Worm (Caenorhabditis elegans) whole organism, late embryonic: ENCODE data around the gene F31A3.5.

Experiments used
- C08G9.2 ChIP-seq: sonication (generic microtip); optimal IDR thresholded peaks from 2 replicates; lab custom pipeline; 2016; ENCODE audit warnings: mild to moderate bottlenecking, missing genetic modification characterization, moderate library complexity, missing compliant biosample characterization
- F13H6.1 ChIP-seq: sonication (generic microtip); optimal IDR thresholded peaks from 2 replicates; lab custom pipeline; 2016; ENCODE audit warnings: missing genetic modification characterization, missing compliant biosample characterization
- K02D7.2 ChIP-seq: sonication (generic microtip); optimal IDR thresholded peaks from 2 replicates; lab custom pipeline; 2017; ENCODE audit warnings: mild to moderate bottlenecking, missing genetic modification characterization, missing compliant biosample characterization
- T23F11.4 ChIP-seq: fragments of 200-800 bp; sonication (Bioruptor generic); optimal IDR thresholded peaks from 2 replicates; lab custom pipeline; 2018; ENCODE audit warnings: mild to moderate bottlenecking, missing genetic modification characterization, missing compliant biosample characterization
- Y22D7AL.16 ChIP-seq: sonication (generic microtip); optimal IDR thresholded peaks from 2 replicates; lab custom pipeline; 2016; ENCODE audit warnings: missing genetic modification characterization, missing compliant biosample characterization
- ama-1 ChIP-seq: fragments of 150-350 bp; optimal IDR thresholded peaks from 2 replicates; lab custom pipeline; 2014
- ceh-18 ChIP-seq: sonication (generic microtip); optimal IDR thresholded peaks from 2 replicates; lab custom pipeline; 2016; ENCODE audit warnings: missing genetic modification characterization, missing compliant biosample characterization
- ceh-19 ChIP-seq: fragments of 200-800 bp; sonication (Bioruptor generic); optimal IDR thresholded peaks from 2 replicates; lab custom pipeline; 2018; ENCODE audit warnings: mild to moderate bottlenecking, missing genetic modification characterization, missing compliant biosample characterization
- ceh-2 ChIP-seq: sonication (generic microtip); optimal IDR thresholded peaks from 2 replicates; lab custom pipeline; 2016; ENCODE audit warnings: missing genotype, missing genetic modification characterization, missing compliant biosample characterization
- ceh-24 ChIP-seq: sonication (generic microtip); optimal IDR thresholded peaks from 2 replicates; lab custom pipeline; 2016; ENCODE audit warnings: mild to moderate bottlenecking, missing genetic modification characterization, missing compliant biosample characterization
- ceh-30 ChIP-seq: fragments of 150-350 bp; optimal IDR thresholded peaks from 2 replicates; lab custom pipeline; 2014; ENCODE audit warnings: missing biosample characterization, missing genetic modification characterization
- ceh-45 ChIP-seq: fragments of 200-800 bp; sonication (Bioruptor generic); IDR thresholded peaks from 2 replicates; pipeline ENCODE4 v1.3.6; 2022; ENCODE audit warnings: missing genetic modification reagents, missing genetic modification characterization, missing compliant biosample characterization
- che-1 ChIP-seq: sonication (generic microtip); optimal IDR thresholded peaks from 2 replicates; lab custom pipeline; 2016; ENCODE audit warnings: mild to moderate bottlenecking, missing genetic modification characterization, missing compliant biosample characterization
- dmd-4 ChIP-seq: sonication (generic microtip); optimal IDR thresholded peaks from 2 replicates; lab custom pipeline; 2016; ENCODE audit warnings: borderline replicate concordance, missing genetic modification characterization, missing compliant biosample characterization
- dve-1 ChIP-seq: sonication (generic microtip); optimal IDR thresholded peaks from 2 replicates; lab custom pipeline; 2017; ENCODE audit warnings: antibody characterized with exemption, mild to moderate bottlenecking, missing genetic modification characterization, missing compliant biosample characterization
- elt-2 ChIP-seq: sonication (generic microtip); optimal IDR thresholded peaks from 2 replicates; lab custom pipeline; 2016; ENCODE audit warnings: missing genetic modification reagents, missing genetic modification characterization, missing compliant biosample characterization
- ets-4 ChIP-seq: sonication (generic microtip); optimal IDR thresholded peaks from 2 replicates; lab custom pipeline; 2016; ENCODE audit warnings: missing genetic modification characterization, missing compliant biosample characterization
- eyg-1 ChIP-seq: sonication (generic microtip); optimal IDR thresholded peaks from 2 replicates; lab custom pipeline; 2016; ENCODE audit warnings: missing genotype, missing genetic modification characterization, missing compliant biosample characterization
- hlh-15 ChIP-seq: sonication (generic microtip); optimal IDR thresholded peaks from 2 replicates; lab custom pipeline; 2016; ENCODE audit warnings: missing genetic modification characterization, missing compliant biosample characterization
- hlh-6 ChIP-seq: sonication (generic microtip); optimal IDR thresholded peaks from 2 replicates; lab custom pipeline; 2016; ENCODE audit warnings: missing genotype, missing genetic modification characterization, missing compliant biosample characterization
- hlh-8 ChIP-seq: sonication (generic microtip); optimal IDR thresholded peaks from 2 replicates; lab custom pipeline; 2016; ENCODE audit warnings: missing genotype, missing genetic modification characterization, missing compliant biosample characterization
- lim-6 ChIP-seq: sonication (generic microtip); optimal IDR thresholded peaks from 2 replicates; lab custom pipeline; 2016; ENCODE audit warnings: missing genetic modification characterization, missing compliant biosample characterization
- mec-3 ChIP-seq: sonication (generic microtip); optimal IDR thresholded peaks from 2 replicates; lab custom pipeline; 2016; ENCODE audit warnings: borderline replicate concordance, missing genetic modification characterization, missing compliant biosample characterization
- nhr-11 ChIP-seq: fragments of 150-350 bp; optimal IDR thresholded peaks from 2 replicates; lab custom pipeline; 2014; ENCODE audit warnings: missing biosample characterization, missing genetic modification characterization
- nhr-232 ChIP-seq: sonication (generic microtip); optimal IDR thresholded peaks from 2 replicates; lab custom pipeline; 2016; ENCODE audit warnings: missing genetic modification characterization, missing compliant biosample characterization
- odd-2 ChIP-seq: sonication (generic microtip); optimal IDR thresholded peaks from 2 replicates; lab custom pipeline; 2017; ENCODE audit warnings: antibody characterized with exemption, mild to moderate bottlenecking, missing genetic modification characterization, missing compliant biosample characterization
- pag-3 ChIP-seq: sonication (generic microtip); optimal IDR thresholded peaks from 2 replicates; lab custom pipeline; 2016; ENCODE audit warnings: missing compliant biosample characterization, missing genetic modification characterization, borderline replicate concordance
- pat-9 ChIP-seq: fragments of 200-800 bp; sonication (Bioruptor generic); optimal IDR thresholded peaks from 2 replicates; lab custom pipeline; 2018; ENCODE audit warnings: mild to moderate bottlenecking, missing genetic modification characterization, moderate library complexity, missing compliant biosample characterization
- pax-1 ChIP-seq: fragments of 150-350 bp; optimal IDR thresholded peaks from 2 replicates; lab custom pipeline; 2014; ENCODE audit warnings: missing biosample characterization, missing genetic modification characterization
- pha-4 ChIP-seq: fragments of 150-350 bp; optimal IDR thresholded peaks from 2 replicates; lab custom pipeline; 2018; ENCODE audit warnings: missing biosample characterization, missing genetic modification reagents, missing genetic modification characterization
- ref-2 ChIP-seq: sonication (generic microtip); optimal IDR thresholded peaks from 2 replicates; lab custom pipeline; 2016; ENCODE audit warnings: missing genetic modification characterization, missing compliant biosample characterization
- rnt-1 ChIP-seq: sonication (generic microtip); optimal IDR thresholded peaks from 2 replicates; lab custom pipeline; 2016; ENCODE audit warnings: missing genetic modification characterization, missing compliant biosample characterization
- sox-2 ChIP-seq: fragments of 200-800 bp; sonication (Bioruptor generic); IDR thresholded peaks from 2 replicates; pipeline ENCODE4 v1.3.6; 2022; ENCODE audit warnings: missing genetic modification reagents, missing genetic modification characterization, missing compliant biosample characterization
- tbx-2 ChIP-seq: sonication (generic microtip); optimal IDR thresholded peaks from 2 replicates; lab custom pipeline; 2016; ENCODE audit warnings: missing genetic modification characterization, missing compliant biosample characterization
- tbx-7 ChIP-seq: sonication (generic microtip); optimal IDR thresholded peaks from 2 replicates; lab custom pipeline; 2016; ENCODE audit warnings: missing genotype, missing genetic modification characterization, missing compliant biosample characterization
- ttx-3 ChIP-seq: sonication (generic microtip); optimal IDR thresholded peaks from 2 replicates; lab custom pipeline; 2016; ENCODE audit warnings: missing genetic modification reagents, missing genetic modification characterization, missing compliant biosample characterization
- unc-3 ChIP-seq, 2 experiments: fragments of 200-800 bp in 1 of 2; sonication (Bioruptor generic) in 1 of 2; sonication (generic microtip) in 1 of 2; conservative IDR thresholded peaks in 1 of 2; optimal IDR thresholded peaks in 1 of 2; 2 replicates each; pipeline versions ENCODE4 v1.3.6 to Lab custom; 2016 to 2022; ENCODE audit warnings: missing compliant biosample characterization in 2 of 2, missing genetic modification characterization in 2 of 2, missing genetic modification reagents in 1 of 2
- unc-55 ChIP-seq: sonication (generic microtip); optimal IDR thresholded peaks from 2 replicates; lab custom pipeline; 2017; ENCODE audit warnings: missing biosample characterization, missing genetic modification reagents, missing genetic modification characterization
- unc-86 ChIP-seq: sonication (generic microtip); optimal IDR thresholded peaks from 2 replicates; lab custom pipeline; 2016; ENCODE audit warnings: missing genetic modification characterization, missing compliant biosample characterization
- zip-5 ChIP-seq: sonication (generic microtip); optimal IDR thresholded peaks from 2 replicates; lab custom pipeline; 2016; ENCODE audit warnings: missing genetic modification characterization, missing compliant biosample characterization
- ztf-16 ChIP-seq: sonication (generic microtip); optimal IDR thresholded peaks from 2 replicates; lab custom pipeline; 2017; ENCODE audit warnings: missing genetic modification characterization, missing compliant biosample characterization

Gene F31A3.5

DNA sequence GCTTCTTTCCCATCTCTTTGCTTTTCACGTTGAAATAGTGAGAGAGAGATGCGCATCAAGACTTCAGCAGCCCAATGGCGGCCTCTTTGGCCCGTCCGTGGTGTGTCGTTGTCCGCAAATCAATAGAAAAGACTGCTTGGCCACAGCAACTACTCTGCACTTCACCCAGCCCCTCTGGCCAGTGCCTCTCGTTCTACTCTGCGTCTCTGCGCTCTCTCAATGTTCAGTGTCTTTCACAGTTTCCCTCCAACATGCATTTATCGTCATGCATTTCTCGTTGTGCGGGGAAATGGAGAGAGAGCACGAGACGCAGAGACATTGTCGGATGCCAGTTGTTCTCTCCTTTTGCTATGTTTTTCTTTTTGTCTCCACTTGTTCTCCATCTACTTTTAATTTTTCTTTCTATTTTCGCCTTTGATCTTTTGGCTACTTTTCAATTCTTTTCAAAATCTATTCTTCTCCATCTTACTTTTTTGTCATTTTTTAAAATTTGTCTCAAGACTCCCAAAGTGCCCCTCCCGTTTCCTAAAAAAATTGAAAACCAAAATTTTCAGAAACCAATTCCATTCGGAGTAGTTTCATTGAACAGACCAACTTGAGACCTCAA, 49.8 kb downstream of the F31A3.5 start, which contains the start of gene nhr-1 (continued):
- TF ChIP-seq ref-2 (tag; lab: Kevin White, UChicago) (peak; percentile 75), F13H6.1 (tag; lab: Kevin White, UChicago) (peak; percentile 59), pha-4 (tag; lab: Kevin White, UChicago) (no peak)

- no peak for TF ChIP-seq F13H6.1 (tag; lab: Kevin White, UChicago)
- no peak for TF ChIP-seq eyg-1 (tag; lab: Kevin White, UChicago)
- no peak for TF ChIP-seq ceh-45 (GFP tag; lab: Robert Waterston, UW)
- no peak for TF ChIP-seq zip-5 (tag; lab: Kevin White, UChicago)
- no peak for TF ChIP-seq hlh-8 (tag; lab: Kevin White, UChicago)
- TF ChIP-seq tbx-7 (tag; lab: Kevin White, UChicago), result no peak
- no peak for TF ChIP-seq dmd-4 (tag; lab: Kevin White, UChicago)
- TF ChIP-seq Y22D7AL.16, result no peak
- no peak for TF ChIP-seq unc-86 (tag; lab: Kevin White, UChicago)
- no peak for TF ChIP-seq K02D7.2 (tag; lab: Kevin White, UChicago)
- TF ChIP-seq pax-1, result no peak
- no peak for TF ChIP-seq pha-4 (tag; lab: Kevin White, UChicago)
- no peak for TF ChIP-seq ceh-18
- no peak for TF ChIP-seq ttx-3 (tag; lab: Kevin White, UChicago)
- no peak for TF ChIP-seq nhr-11 (tag; lab: Kevin White, UChicago)
- TF ChIP-seq ceh-30 (tag; lab: Kevin White, UChicago), result no peak
- no peak for TF ChIP-seq T23F11.4 (GFP tag; lab: Kevin White, UChicago)
- TF ChIP-seq hlh-15 (tag; lab: Kevin White, UChicago), result no peak
- TF ChIP-seq pat-9 (tag; lab: Kevin White, UChicago), result no peak
Observed at ce11 chrX:17510523-17510922, 52.9 kb downstream of the F31A3.5 start.

ce11 chrX:17509048-17509776, 54.2 kb downstream of the F31A3.5 start:
- TF ChIP-seq dve-1 (tag; lab: Kevin White, UChicago), result peak; percentile 62
- peak; percentile 65 for TF ChIP-seq elt-2 (tag; lab: Kevin White, UChicago)
- TF ChIP-seq che-1 (tag; lab: Kevin White, UChicago), result no peak

DNA sequence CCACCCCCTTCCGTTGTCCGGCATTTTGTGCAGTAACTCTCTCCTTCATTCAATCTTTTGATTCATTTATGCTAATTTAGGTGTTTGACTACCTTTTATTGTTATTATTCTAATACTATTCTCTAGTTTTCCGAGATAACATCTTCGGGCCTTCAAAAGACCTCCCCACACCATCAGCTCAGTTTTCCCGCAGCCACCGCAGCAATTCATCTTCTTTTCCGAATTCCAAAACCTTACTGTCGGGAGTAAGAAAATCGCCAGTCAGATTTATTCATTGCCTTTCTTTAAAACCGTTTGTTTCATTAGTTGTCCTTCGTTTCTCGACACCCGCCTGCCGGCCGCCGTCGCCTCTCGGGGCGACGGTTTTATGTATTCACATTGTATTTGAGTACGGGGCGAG, 55.3 kb downstream of the F31A3.5 start:
- TF ChIP-seq K02D7.2 (tag; lab: Kevin White, UChicago) (no peak), sox-2 (GFP tag; lab: Robert Waterston, UW) (no peak), tbx-2 (no peak), ets-4 (no peak), nhr-11 (tag; lab: Kevin White, UChicago) (no peak), lim-6 (tag; lab: Kevin White, UChicago) (no peak)

- TF ChIP-seq ama-1 (no peak), pat-9 (tag; lab: Kevin White, UChicago) (no peak), ceh-18 (peak; percentile 98), K02D7.2 (tag; lab: Kevin White, UChicago) (no peak), ceh-2 (tag; lab: Kevin White, UChicago) (no peak), C08G9.2 (tag; lab: Kevin White, UChicago) (peak; percentile 15), hlh-6 (tag; lab: Kevin White, UChicago) (no peak), elt-2 (tag; lab: Kevin White, UChicago) (peak; percentile 6), rnt-1 (peak; percentile 88), ztf-16 (tag; lab: Kevin White, UChicago) (no peak), odd-2 (no peak), unc-55 (GFP tag; lab: Kevin White, UChicago) (peak; percentile 93), mec-3 (tag; lab: Kevin White, UChicago) (no peak), sox-2 (GFP tag; lab: Robert Waterston, UW) (no peak), nhr-232 (tag; lab: Kevin White, UChicago) (no peak), Y22D7AL.16 (no peak), ceh-24 (tag; lab: Kevin White, UChicago) (no peak), pag-3 (peak; percentile 12), unc-3 (GFP tag; conservative IDR thresholded peaks at IDR 0.05; lab: Robert Waterston, UW) (no peak), unc-3 (tag; optimal IDR thresholded peaks at IDR 0.05; lab: Kevin White, UChicago) (no peak), F13H6.1 (tag; lab: Kevin White, UChicago) (peak; percentile 87), ceh-19 (peak; percentile 14)
Observed at ce11 chrX:17505547-17506181, 57.7 kb downstream of the F31A3.5 start.
